Comparison of ENCODE assay signal across 3 worm cellular contexts in genomic region chrX:16300422-16300821, ce11.
TF ChIP-seq lines count a peak whose summit lies in the region.

No protein-coding gene starts in this region.

TF ChIP-seq in whole organism, L1 larva, 84 proteins besides CTCF, POLR2A, EP300 and RAD21 (continued from another document):
- TF ChIP-seq C16A3.4 (tag; optimal IDR thresholded peaks at IDR 0.05; lab: Kevin White, UChicago) (peak; percentile 16), lin-14 (GFP tag; optimal IDR thresholded peaks at IDR 0.05; lab: Kevin White, UChicago) (no peak), unc-30 (tag; optimal IDR thresholded peaks at IDR 0.05; lab: Kevin White, UChicago) (no peak), grh-1 (GFP tag; IDR thresholded peaks at IDR 0.05; lab: Robert Waterston, UW) (no peak), lir-3 (tag; optimal IDR thresholded peaks at IDR 0.05; lab: Kevin White, UChicago; ENCODE audit: poor library complexity) (no peak), pag-3 (tag; optimal IDR thresholded peaks at IDR 0.05; lab: Kevin White, UChicago; ENCODE audit: borderline replicate concordance, insufficient read depth) (no peak), dpl-1 (GFP tag; optimal IDR thresholded peaks at IDR 0.05; lab: Kevin White, UChicago) (no peak), lsy-2 (tag; optimal IDR thresholded peaks at IDR 0.05; lab: Kevin White, UChicago) (no peak), rnt-1 (tag; optimal IDR thresholded peaks at IDR 0.05; lab: Kevin White, UChicago) (peak; percentile 7), snpc-4 (tag; optimal IDR thresholded peaks at IDR 0.05; lab: Kevin White, UChicago) (no peak)

TF ChIP-seq in whole organism, L4 larva, 104 proteins besides CTCF, POLR2A, EP300 and RAD21 (continued from another document):
- 0 out of 2 replicates have a peak, but pooled peaks have one; percentile 47 for TF ChIP-seq lin-1 (GFP tag; IDR thresholded peaks at IDR 0.05; lab: Robert Waterston, UW)
- TF ChIP-seq mes-2 (tag; optimal IDR thresholded peaks at IDR 0.05; lab: Kevin White, UChicago; ENCODE audit: poor library complexity, severe bottlenecking) = peak; percentile 63
- TF ChIP-seq Y105C5A.15 (GFP tag; IDR thresholded peaks at IDR 0.05; lab: Robert Waterston, UW) = peak; percentile 87; the same call in 1 of the 2 replicates
- TF ChIP-seq nhr-48 (tag; optimal IDR thresholded peaks at IDR 0.05; lab: Kevin White, UChicago) = peak; percentile 2
- TF ChIP-seq fkh-10 (GFP tag; optimal IDR thresholded peaks at IDR 0.05; lab: Kevin White, UChicago) = no peak
- no peak for TF ChIP-seq zag-1 (tag; optimal IDR thresholded peaks at IDR 0.05; lab: Kevin White, UChicago)
- no peak for TF ChIP-seq unc-39 (tag; optimal IDR thresholded peaks at IDR 0.05; lab: Kevin White, UChicago)
- TF ChIP-seq nhr-41 (GFP tag; IDR thresholded peaks at IDR 0.05; lab: Robert Waterston, UW) = 0 out of 2 replicates have a peak, but pooled peaks have one; percentile 23
- 0 out of 2 replicates have a peak, but pooled peaks have one; percentile 25 for TF ChIP-seq ceh-20 (GFP tag; IDR thresholded peaks at IDR 0.05; lab: Robert Waterston, UW)
- no peak for TF ChIP-seq mxl-2 (GFP tag; conservative IDR thresholded peaks at IDR 0.05; lab: Robert Waterston, UW)
- peak; percentile 60; the same call in 1 of the 2 replicates for TF ChIP-seq ctbp-1 (GFP tag; IDR thresholded peaks at IDR 0.05; lab: Robert Waterston, UW)
- no peak for TF ChIP-seq ceh-62 (tag; optimal IDR thresholded peaks at IDR 0.05; lab: Kevin White, UChicago)
- no peak for TF ChIP-seq saeg-2 (GFP tag; IDR thresholded peaks at IDR 0.05; lab: Robert Waterston, UW)
- TF ChIP-seq hmg-1.1 (GFP tag; IDR thresholded peaks at IDR 0.05; lab: Robert Waterston, UW) = peak; percentile 56
- TF ChIP-seq snpc-1.2 (GFP tag; IDR thresholded peaks at IDR 0.05; lab: Robert Waterston, UW) = peak; percentile 76
- TF ChIP-seq Y48G9A.11 (GFP tag; IDR thresholded peaks at IDR 0.05; lab: Robert Waterston, UW) = peak; percentile 59; the same call in 1 of the 2 replicates
- TF ChIP-seq madf-9 (GFP tag; conservative IDR thresholded peaks at IDR 0.05; lab: Robert Waterston, UW) = peak; percentile 58; the same call in 1 of the 2 replicates
- 0 out of 2 replicates have a peak, but pooled peaks have one; percentile 28 for TF ChIP-seq F26F4.8 (GFP tag; conservative IDR thresholded peaks at IDR 0.05; lab: Robert Waterston, UW)
- TF ChIP-seq pqm-1 (tag; optimal IDR thresholded peaks at IDR 0.05; lab: Kevin White, UChicago) = no peak
- TF ChIP-seq attf-4 (tag; optimal IDR thresholded peaks at IDR 0.05; lab: Kevin White, UChicago) = no peak
- TF ChIP-seq dmd-9 (GFP tag; IDR thresholded peaks at IDR 0.05; lab: Robert Waterston, UW) = no peak
- no peak for TF ChIP-seq mxl-3 (GFP tag; optimal IDR thresholded peaks at IDR 0.05; lab: Kevin White, UChicago)
- peak; percentile 60 for TF ChIP-seq T26A8.4 (GFP tag; IDR thresholded peaks at IDR 0.05; lab: Robert Waterston, UW)
- TF ChIP-seq dve-1 (tag; optimal IDR thresholded peaks at IDR 0.05; lab: Kevin White, UChicago; ENCODE audit: insufficient read depth) = peak; percentile 65
- TF ChIP-seq lin-38 (GFP tag; IDR thresholded peaks at IDR 0.05; lab: Robert Waterston, UW) = peak; percentile 74
- TF ChIP-seq dpl-1 (GFP tag; optimal IDR thresholded peaks at IDR 0.05; lab: Kevin White, UChicago) = peak; percentile 5
- TF ChIP-seq hlh-11 (tag; optimal IDR thresholded peaks at IDR 0.05; lab: Kevin White, UChicago) = peak; percentile 54
- no peak for TF ChIP-seq gei-8 (GFP tag; optimal IDR thresholded peaks at IDR 0.05; lab: Kevin White, UChicago)
- TF ChIP-seq skn-1 (tag; optimal IDR thresholded peaks at IDR 0.05; lab: Kevin White, UChicago) = no peak
- no peak for TF ChIP-seq ceh-28 (tag; optimal IDR thresholded peaks at IDR 0.05; lab: Kevin White, UChicago)
- TF ChIP-seq hif-1 (tag; optimal IDR thresholded peaks at IDR 0.05; lab: Kevin White, UChicago) = no peak
- peak; percentile 2 for TF ChIP-seq rbr-2 (tag; optimal IDR thresholded peaks at IDR 0.05; lab: Kevin White, UChicago)
- TF ChIP-seq jun-1 (tag; optimal IDR thresholded peaks at IDR 0.05; lab: Kevin White, UChicago) = no peak
- TF ChIP-seq hlh-30 (tag; optimal IDR thresholded peaks at IDR 0.05; lab: Kevin White, UChicago; ENCODE audit: insufficient read depth) = peak; percentile 60
- TF ChIP-seq daf-19 (GFP tag; conservative IDR thresholded peaks at IDR 0.05; lab: Robert Waterston, UW) = no peak
- TF ChIP-seq nhr-77 (tag; optimal IDR thresholded peaks at IDR 0.05; lab: Kevin White, UChicago) = no peak
- TF ChIP-seq zfp-3 (GFP tag; conservative IDR thresholded peaks at IDR 0.05; lab: Robert Waterston, UW) = peak; percentile 45; the same call in 1 of the 2 replicates
- peak; percentile 82 for TF ChIP-seq lim-7 (GFP tag; IDR thresholded peaks at IDR 0.05; lab: Robert Waterston, UW)
- no peak for TF ChIP-seq nhr-10 (tag; optimal IDR thresholded peaks at IDR 0.05; lab: Kevin White, UChicago)
- TF ChIP-seq ztf-11 (tag; optimal IDR thresholded peaks at IDR 0.05; lab: Kevin White, UChicago) = no peak
- peak; percentile 44 for TF ChIP-seq ztf-7 (tag; optimal IDR thresholded peaks at IDR 0.05; lab: Kevin White, UChicago)
- no peak for TF ChIP-seq spr-1 (tag; optimal IDR thresholded peaks at IDR 0.05; lab: Kevin White, UChicago)

TF ChIP-seq in whole organism, young adult, 124 proteins besides CTCF, POLR2A, EP300 and RAD21 (continued from another document):
- TF ChIP-seq tbp1 (GFP tag; optimal IDR thresholded peaks at IDR 0.05; lab: Kevin White, UChicago) (peak; percentile 94), bed-2 (GFP tag; IDR thresholded peaks at IDR 0.05; lab: Robert Waterston, UW) (no peak), snpc-4 (GFP tag; optimal IDR thresholded peaks at IDR 0.05; lab: Kevin White, UChicago) (peak; percentile 71), snpc-4 (tag; optimal IDR thresholded peaks at IDR 0.05; lab: Kevin White, UChicago) (peak in 3 of 4 experiments; percentile 58 to 76 (median 61)), mxl-1 (tag; optimal IDR thresholded peaks at IDR 0.05; lab: Kevin White, UChicago) (peak; percentile 46), D2030.7 (GFP tag; IDR thresholded peaks at IDR 0.05; lab: Robert Waterston, UW) (peak; percentile 86), rcor-1 (GFP tag; IDR thresholded peaks at IDR 0.05; lab: Robert Waterston, UW) (peak; percentile 52; the same call in 1 of the 2 replicates), dox-1 (GFP tag; IDR thresholded peaks at IDR 0.05; lab: Robert Waterston, UW) (peak; percentile 62), die-1 (tag; optimal IDR thresholded peaks at IDR 0.05; lab: Kevin White, UChicago) (peak; percentile 78), Y56A3A.18 (GFP tag; IDR thresholded peaks at IDR 0.05; lab: Robert Waterston, UW) (peak; percentile 78; the same call in 1 of the 2 replicates), rec-8 (tag; optimal IDR thresholded peaks at IDR 0.05; lab: Kevin White, UChicago) (peak; percentile 19 to 58), pbrm-1 (GFP tag; IDR thresholded peaks at IDR 0.05; lab: Robert Waterston, UW) (peak; percentile 75), C06A6.2 (GFP tag; conservative IDR thresholded peaks at IDR 0.05; lab: Robert Waterston, UW) (no peak), lir-1 (GFP tag; conservative IDR thresholded peaks at IDR 0.05; lab: Robert Waterston, UW) (no peak), nfyb-1 (GFP tag; IDR thresholded peaks at IDR 0.05; lab: Robert Waterston, UW) (no peak), hmg-20 (GFP tag; IDR thresholded peaks at IDR 0.05; lab: Robert Waterston, UW) (peak; percentile 48; the same call in 1 of the 2 replicates), madf-6 (GFP tag; IDR thresholded peaks at IDR 0.05; lab: Robert Waterston, UW) (peak; percentile 45), unc-130 (GFP tag; optimal IDR thresholded peaks at IDR 0.05; lab: Kevin White, UChicago) (no peak), ceh-40 (GFP tag; IDR thresholded peaks at IDR 0.05; lab: Robert Waterston, UW) (0 out of 2 replicates have a peak, but pooled peaks have one; percentile 50), rpc-1 (optimal IDR thresholded peaks at IDR 0.05; lab: Kevin White, UChicago) (peak; percentile 83), rpc-1 (tag; optimal IDR thresholded peaks at IDR 0.05; lab: Kevin White, UChicago) (peak; percentile 86), nhr-179 (tag; optimal IDR thresholded peaks at IDR 0.05; lab: Kevin White, UChicago) (no peak), ama-1 (optimal IDR thresholded peaks at IDR 0.05; lab: Kevin White, UChicago) (no peak), ama-1 (GFP tag; optimal IDR thresholded peaks at IDR 0.05; lab: Kevin White, UChicago) (no peak), let-607 (tag; optimal IDR thresholded peaks at IDR 0.05; lab: Kevin White, UChicago) (peak in 1 of 2 experiments; percentile 27)
